Fruit fly (Drosophila melanogaster) whole organism: ENCODE results near the gene Klp98A.

Experiments used
- CG8478 ChIP-seq: fragments of >200 bp; optimal IDR thresholded peaks from 2 replicates; lab custom pipeline; 2018; ENCODE audit warnings: inconsistent platforms
- Dll ChIP-seq: fragments of >200 bp; optimal IDR thresholded peaks from 2 replicates; lab custom pipeline; 2017
- EcR ChIP-seq, 2 experiments: fragments of >200 bp; optimal IDR thresholded peaks; 2 replicates each; lab custom pipeline; 2017; ENCODE audit warnings: missing biosample characterization in 2 of 2, missing genetic modification characterization in 2 of 2, missing genetic modification reagents in 2 of 2
- pan ChIP-seq: fragments of >200 bp; optimal IDR thresholded peaks from 2 replicates; lab custom pipeline; 2017
- psq ChIP-seq: fragments of >200 bp; optimal IDR thresholded peaks from 2 replicates; lab custom pipeline; 2017
- usp ChIP-seq: fragments of >200 bp; optimal IDR thresholded peaks from 2 replicates; lab custom pipeline; 2017; ENCODE audit warnings: missing biosample characterization, missing genetic modification characterization, mixed read lengths

Gene Klp98A

dm6 chr3R:27561114-27561513, 2.2 kb upstream of the Klp98A start, which contains the start of gene CG5646:
TSS of gene CG5646 (minus strand) at chr3R:27561319.
- TF ChIP-seq CG8478 (lab: Kevin White, UChicago) (no peak), usp (GFP tag; lab: Kevin White, UChicago) (no peak), Dll (lab: Kevin White, UChicago) (no peak), pan (lab: Kevin White, UChicago) (no peak), EcR (GFP tag; optimal IDR thresholded peaks at IDR 0.05; lab: Kevin White, UChicago) (no peak), psq (lab: Kevin White, UChicago) (no peak)

DNA sequence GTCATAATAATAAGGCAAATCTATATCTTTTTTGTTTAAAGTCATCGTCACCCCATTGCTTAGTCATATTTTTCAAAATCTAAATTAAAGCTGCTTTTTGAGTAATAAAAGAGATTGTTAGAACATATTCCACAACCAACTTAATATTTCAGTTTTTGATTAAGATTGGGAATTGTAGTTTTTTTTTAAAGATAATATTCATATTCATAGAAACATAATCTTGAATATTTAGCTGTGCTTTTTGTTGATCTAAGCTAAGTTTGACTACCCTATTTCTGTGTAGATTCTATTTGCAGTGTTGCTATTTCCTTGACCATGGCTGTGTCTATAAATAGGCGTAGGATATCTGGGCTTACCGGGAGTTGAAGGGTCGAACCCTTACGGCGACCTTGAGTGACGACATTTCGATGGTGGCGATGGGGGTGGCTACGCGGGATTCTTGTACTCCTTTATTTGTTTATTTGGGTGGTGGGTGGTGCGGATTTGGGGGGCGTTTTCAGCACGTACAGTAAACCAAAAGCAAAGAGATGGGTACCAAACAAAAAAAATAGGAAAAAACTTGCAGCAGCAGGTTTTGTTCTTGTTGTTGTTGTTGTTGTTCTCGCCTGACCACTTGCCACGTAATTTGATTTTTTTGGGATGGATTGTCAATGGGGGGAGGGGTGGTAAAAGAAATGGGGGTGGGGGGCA, 830 bp downstream of the Klp98A start:
- no peak for TF ChIP-seq pan (lab: Kevin White, UChicago)
- no peak for TF ChIP-seq EcR (GFP tag; optimal IDR thresholded peaks at IDR 0.05; lab: Kevin White, UChicago)
- no peak for TF ChIP-seq CG8478 (lab: Kevin White, UChicago)
- TF ChIP-seq Dll (lab: Kevin White, UChicago), result no peak

DNA sequence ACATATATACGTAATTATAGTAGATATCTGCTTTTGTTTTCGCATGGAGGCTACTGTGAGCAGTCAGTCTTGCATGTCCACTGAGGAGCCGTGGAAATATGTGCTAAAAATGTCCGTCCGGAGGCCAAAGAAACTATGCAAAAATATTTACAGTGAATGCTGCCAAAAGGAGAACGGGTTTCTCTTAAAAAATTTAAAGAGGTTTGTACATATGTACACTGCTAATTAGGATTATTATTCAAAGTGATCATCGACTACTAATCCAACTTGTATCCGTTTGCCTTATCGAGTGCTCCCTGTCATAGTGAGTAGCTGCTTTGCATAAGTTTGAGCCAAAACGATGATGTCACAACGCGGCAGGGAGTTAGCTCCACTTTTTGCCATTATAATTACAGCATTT, 2.0 kb downstream of the Klp98A start:
- TF ChIP-seq psq (lab: Kevin White, UChicago), result no peak
- no peak for TF ChIP-seq CG8478 (lab: Kevin White, UChicago)
- no peak for TF ChIP-seq pan (lab: Kevin White, UChicago)
- no peak for TF ChIP-seq usp (GFP tag; lab: Kevin White, UChicago)
- TF ChIP-seq Dll (lab: Kevin White, UChicago), result no peak

dm6 chr3R:27556466-27556865, 2.5 kb downstream of the Klp98A start:
- TF ChIP-seq CG8478 (lab: Kevin White, UChicago) (no peak), EcR (GFP tag; optimal IDR thresholded peaks at IDR 0.05; lab: Kevin White, UChicago) (no peak), Dll (lab: Kevin White, UChicago) (no peak), usp (GFP tag; lab: Kevin White, UChicago) (no peak), pan (lab: Kevin White, UChicago) (no peak), psq (lab: Kevin White, UChicago) (no peak)

DNA sequence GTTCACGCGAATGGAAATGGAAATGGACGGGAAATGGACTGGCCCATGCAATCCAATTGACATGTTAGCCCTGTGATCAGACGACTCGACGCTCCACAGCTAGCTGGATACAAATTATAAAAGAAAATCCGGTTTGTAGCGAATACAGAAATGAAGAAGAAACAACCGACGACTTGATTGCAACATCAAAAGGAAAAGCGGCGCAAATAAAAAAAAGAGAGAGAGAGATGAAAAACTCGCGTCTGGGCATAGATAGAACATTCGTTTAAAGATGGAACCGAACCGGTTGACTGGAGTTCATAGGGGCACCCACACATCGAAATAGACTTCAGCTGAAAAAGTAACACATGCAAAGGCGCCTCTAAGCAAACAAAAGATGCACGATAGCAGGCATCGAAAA, 3.1 kb downstream of the Klp98A start:
- TF ChIP-seq usp (GFP tag; lab: Kevin White, UChicago) (no peak), pan (lab: Kevin White, UChicago) (no peak), CG8478 (lab: Kevin White, UChicago) (no peak)

DNA sequence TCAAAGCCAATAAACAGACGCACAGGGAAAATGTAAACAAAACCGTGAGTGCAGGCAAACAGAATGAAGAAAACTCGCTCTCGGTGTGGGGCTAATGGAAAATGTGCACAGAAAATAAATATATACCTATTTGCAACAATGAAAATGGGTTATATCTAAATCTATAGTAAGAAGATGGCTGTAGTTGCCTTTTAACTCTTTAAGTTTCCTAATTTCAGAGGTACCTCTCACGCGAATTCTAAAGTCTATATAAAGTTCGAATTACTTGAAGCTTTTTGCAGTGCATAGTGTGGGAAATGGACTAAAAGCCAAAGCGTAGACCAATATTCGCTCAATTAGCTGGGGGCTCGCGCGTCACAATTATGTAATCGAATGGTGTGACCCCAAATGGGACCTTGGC, 4.0 kb downstream of the Klp98A start:
- TF ChIP-seq EcR (GFP tag; optimal IDR thresholded peaks at IDR 0.05; lab: Kevin White, UChicago), result no peak
- TF ChIP-seq CG8478 (lab: Kevin White, UChicago), result no peak
- no peak for TF ChIP-seq pan (lab: Kevin White, UChicago)
- TF ChIP-seq psq (lab: Kevin White, UChicago), result no peak
- no peak for TF ChIP-seq usp (GFP tag; lab: Kevin White, UChicago)
- TF ChIP-seq Dll (lab: Kevin White, UChicago), result no peak

- TF ChIP-seq psq (lab: Kevin White, UChicago), result no peak
- TF ChIP-seq pan (lab: Kevin White, UChicago), result no peak
- no peak for TF ChIP-seq Dll (lab: Kevin White, UChicago)
- no peak for TF ChIP-seq CG8478 (lab: Kevin White, UChicago)
- no peak for TF ChIP-seq EcR (GFP tag; optimal IDR thresholded peaks at IDR 0.05; lab: Kevin White, UChicago)
- TF ChIP-seq usp (GFP tag; lab: Kevin White, UChicago), result no peak
These were observed 5.0 kb downstream of the Klp98A start for dm6 chr3R:27553921-27554320.

dm6 chr3R:27553379-27553778, 5.6 kb downstream of the Klp98A start:
- TF ChIP-seq Dll (lab: Kevin White, UChicago) (no peak), usp (GFP tag; lab: Kevin White, UChicago) (no peak), EcR (GFP tag; optimal IDR thresholded peaks at IDR 0.05; lab: Kevin White, UChicago) (no peak), psq (lab: Kevin White, UChicago) (no peak), CG8478 (lab: Kevin White, UChicago) (no peak), pan (lab: Kevin White, UChicago) (no peak)

DNA sequence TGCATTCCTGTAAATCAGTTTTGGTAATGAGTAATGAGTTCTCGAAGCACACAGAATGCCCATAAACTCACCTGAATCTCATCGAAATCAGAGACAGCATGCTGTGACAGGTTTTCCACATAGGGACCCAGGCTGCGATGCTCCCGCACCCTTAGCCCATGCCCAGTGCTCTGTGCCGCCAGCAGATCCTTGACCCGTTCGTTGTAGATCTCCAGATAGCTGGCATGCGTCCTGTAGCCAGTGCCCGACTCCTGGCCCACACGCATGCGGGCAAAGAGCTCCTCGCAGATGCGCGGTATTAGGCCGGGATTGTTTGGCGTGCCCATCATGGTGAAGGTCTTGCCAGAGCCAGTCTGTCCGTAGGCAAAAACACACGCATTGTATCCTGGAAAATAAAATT, 6.2 kb downstream of the Klp98A start:
- no peak for TF ChIP-seq pan (lab: Kevin White, UChicago)
- TF ChIP-seq CG8478 (lab: Kevin White, UChicago), result no peak
- no peak for TF ChIP-seq Dll (lab: Kevin White, UChicago)
- no peak for TF ChIP-seq psq (lab: Kevin White, UChicago)
- TF ChIP-seq usp (GFP tag; lab: Kevin White, UChicago), result no peak
- no peak for TF ChIP-seq EcR (GFP tag; optimal IDR thresholded peaks at IDR 0.05; lab: Kevin White, UChicago)

DNA sequence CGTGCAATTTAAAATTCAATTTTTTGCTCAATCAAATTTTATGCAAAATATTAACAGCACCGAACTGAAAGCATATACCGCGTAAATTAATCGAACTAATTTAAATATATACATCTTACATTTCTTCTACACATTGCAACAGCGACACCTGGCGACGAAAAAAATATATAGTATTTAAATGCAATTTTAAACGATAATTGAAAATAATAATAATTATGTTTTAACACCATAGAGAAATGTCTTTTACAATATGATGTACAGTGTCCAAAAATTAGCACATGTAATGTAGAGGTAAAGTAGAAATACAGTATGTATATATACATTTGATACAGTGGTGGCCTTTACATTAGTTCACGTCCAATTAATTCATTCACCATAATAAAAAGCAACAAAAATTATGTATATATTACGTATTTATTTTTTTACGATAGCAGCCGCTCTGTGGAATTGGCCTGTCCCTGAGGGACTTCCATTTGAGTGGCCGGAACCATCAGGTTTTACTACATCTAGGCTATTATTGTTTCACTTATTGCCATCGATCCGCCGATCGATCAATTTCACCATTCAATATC, 11.5 kb downstream of the Klp98A start:
- TF ChIP-seq Dll (lab: Kevin White, UChicago) (no peak), usp (GFP tag; lab: Kevin White, UChicago) (no peak), CG8478 (lab: Kevin White, UChicago) (no peak), psq (lab: Kevin White, UChicago) (no peak), EcR (GFP tag; optimal IDR thresholded peaks at IDR 0.05; lab: Kevin White, UChicago) (no peak), pan (lab: Kevin White, UChicago) (no peak)

- TF ChIP-seq Dll (lab: Kevin White, UChicago) (no peak), EcR (GFP tag; optimal IDR thresholded peaks at IDR 0.05; lab: Kevin White, UChicago) (no peak), psq (lab: Kevin White, UChicago) (no peak)
These were observed 13.2 kb downstream of the Klp98A start, which contains the start of gene Gr98d for dm6 chr3R:27545752-27546151. TSS of gene Gr98d (plus strand) at chr3R:27546052.
